Fruit fly (Drosophila melanogaster): Measurements from ENCODE around the gene CG14551.

Gene CG14551

DNA sequence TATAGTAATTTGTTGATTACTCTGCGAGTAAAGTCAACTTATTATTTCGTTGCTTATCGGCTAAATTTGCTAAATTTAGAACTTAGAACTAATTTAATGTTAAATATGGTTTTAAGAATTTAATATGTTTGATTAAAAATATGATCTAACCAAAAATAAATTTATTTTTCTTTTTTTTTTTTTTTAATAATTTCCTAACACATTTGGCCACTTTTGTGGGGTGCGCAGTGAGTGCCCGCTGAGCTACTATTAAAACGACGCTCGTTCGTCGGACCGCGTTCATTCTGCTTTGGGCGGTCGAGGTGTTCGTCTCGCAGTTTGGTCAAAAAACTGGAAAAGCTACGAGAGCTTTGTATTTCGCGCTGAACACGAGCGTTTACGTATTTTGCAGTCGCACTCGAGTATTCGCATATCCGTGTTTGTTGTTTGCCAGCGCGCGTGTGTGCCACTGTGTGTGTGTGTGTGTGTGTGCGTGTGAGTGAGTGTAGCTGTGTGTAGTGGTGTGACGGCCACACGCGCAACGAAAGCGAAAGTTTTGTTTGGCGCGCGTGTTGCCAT, 43.9 kb upstream of the CG14551 start, which contains the start of gene Cipc (continued):
- TF ChIP-seq CG7987 (GFP tag; optimal IDR thresholded peaks at IDR 0.05), result peak; percentile 67
- TF ChIP-seq Lpt (GFP tag; optimal IDR thresholded peaks at IDR 0.05), result no peak
- TF ChIP-seq nom (GFP tag; optimal IDR thresholded peaks at IDR 0.05), result peak; percentile 46
- no peak for TF ChIP-seq disco-r (GFP tag; optimal IDR thresholded peaks at IDR 0.05)
- TF ChIP-seq Adf1 (GFP tag; IDR thresholded peaks at IDR 0.05), result peak; percentile 74
- TF ChIP-seq eyg (GFP tag; optimal IDR thresholded peaks at IDR 0.05), result no peak
- no peak for TF ChIP-seq unc-4 (GFP tag; IDR thresholded peaks at IDR 0.05; ENCODE audit: partially characterized antibody)
- TF ChIP-seq lab (GFP tag; optimal IDR thresholded peaks at IDR 0.05), result peak; percentile 88
- TF ChIP-seq Drgx (GFP tag; IDR thresholded peaks at IDR 0.05), result peak; percentile 75
- TF ChIP-seq danr (GFP tag; IDR thresholded peaks at IDR 0.05), result no peak; the same call in 1 of the 2 replicates
- TF ChIP-seq Ets97D (GFP tag; optimal IDR thresholded peaks at IDR 0.05), result peak; percentile 20
- TF ChIP-seq aop (GFP tag; IDR thresholded peaks at IDR 0.05), result peak; percentile 23; the same call in 1 of the 2 replicates
- TF ChIP-seq Nf-YB (GFP tag; optimal IDR thresholded peaks at IDR 0.05), result peak; percentile 70
- TF ChIP-seq CkIIα-i1 (GFP tag; IDR thresholded peaks at IDR 0.05), result no peak
- TF ChIP-seq CG17802 (tag; optimal IDR thresholded peaks at IDR 0.05), result no peak
- no peak; the same call in 2 of the 3 replicates for TF ChIP-seq HLH4C (GFP tag; IDR thresholded peaks at IDR 0.05; ENCODE audit: partially characterized antibody)
- TF ChIP-seq CG3995 (GFP tag; optimal IDR thresholded peaks at IDR 0.05), result peak; percentile 11
- TF ChIP-seq sna (GFP tag; IDR thresholded peaks at IDR 0.05; ENCODE audit: partially characterized antibody), result no peak
- peak; percentile 57 for TF ChIP-seq CG12071 (GFP tag; optimal IDR thresholded peaks at IDR 0.05)
- TF ChIP-seq Xbp1 (GFP tag; optimal IDR thresholded peaks at IDR 0.05), result peak; percentile 49
- TF ChIP-seq trh (GFP tag; optimal IDR thresholded peaks at IDR 0.05), result no peak

DNA sequence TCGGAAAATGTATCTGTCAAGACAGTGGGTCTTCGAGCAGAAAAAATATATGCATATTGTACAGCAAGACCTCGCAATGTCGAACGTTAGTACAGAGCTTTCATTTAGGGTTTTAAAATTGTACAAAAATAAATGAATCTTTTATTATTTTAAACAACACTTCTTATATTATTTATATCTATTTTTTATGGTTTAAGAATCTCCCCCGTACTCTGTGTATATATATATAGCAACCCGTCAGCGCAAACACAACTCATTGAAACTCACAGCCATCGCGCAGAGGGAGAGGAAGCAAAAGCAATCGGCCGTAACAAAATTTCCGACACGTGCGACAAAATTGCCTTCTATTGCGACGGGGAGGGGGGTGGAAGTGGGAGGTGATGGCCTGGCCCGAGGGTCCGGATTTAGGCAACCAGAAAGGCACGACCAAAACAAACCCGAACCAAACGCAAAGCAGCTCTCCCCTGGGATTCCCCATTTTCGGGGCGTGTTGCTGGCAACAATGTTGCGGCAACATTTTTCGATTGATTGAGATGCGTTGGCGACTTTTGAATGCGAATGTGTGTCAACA, 43.2 kb upstream of the CG14551 start:
- TF ChIP-seq CG30403 (GFP tag; optimal IDR thresholded peaks at IDR 0.05) (peak; percentile 51), NC2α (GFP tag; optimal IDR thresholded peaks at IDR 0.05) (no peak), Blimp-1 (GFP tag; optimal IDR thresholded peaks at IDR 0.05) (peak; percentile 34), CG1602 (GFP tag; optimal IDR thresholded peaks at IDR 0.05) (no peak), CG7987 (GFP tag; optimal IDR thresholded peaks at IDR 0.05) (no peak), lmd (GFP tag; IDR thresholded peaks at IDR 0.05) (peak; percentile 88), ato (GFP tag; IDR thresholded peaks at IDR 0.05; ENCODE audit: partially characterized antibody) (no peak), CG8924 (tag; optimal IDR thresholded peaks at IDR 0.05) (peak; percentile 31), CG34376 (GFP tag; optimal IDR thresholded peaks at IDR 0.05) (no peak), CG17359 (tag; optimal IDR thresholded peaks at IDR 0.05) (peak; percentile 82), unc-4 (GFP tag; IDR thresholded peaks at IDR 0.05; ENCODE audit: partially characterized antibody) (no peak), CG12769 (tag; optimal IDR thresholded peaks at IDR 0.05) (peak; percentile 97), her (GFP tag; optimal IDR thresholded peaks at IDR 0.05) (no peak), CG11504 (tag; optimal IDR thresholded peaks at IDR 0.05) (peak; percentile 99), CG3163 (GFP tag; optimal IDR thresholded peaks at IDR 0.05) (no peak), schlank (tag; optimal IDR thresholded peaks at IDR 0.05) (no peak), seq (GFP tag; IDR thresholded peaks at IDR 0.05) (peak; percentile 45; the same call in 1 of the 2 replicates), Ravus (GFP tag; IDR thresholded peaks at IDR 0.05) (peak; percentile 56), CG14860 (GFP tag; IDR thresholded peaks at IDR 0.05; ENCODE audit: partially characterized antibody) (no peak), ash1 (GFP tag; optimal IDR thresholded peaks at IDR 0.05) (no peak), gfzf (GFP tag; optimal IDR thresholded peaks at IDR 0.05) (no peak), Pdp1 (GFP tag; optimal IDR thresholded peaks at IDR 0.05) (no peak), Atf3 (GFP tag; optimal IDR thresholded peaks at IDR 0.05) (no peak), repo (GFP tag; optimal IDR thresholded peaks at IDR 0.05) (no peak), CG7271 (tag; optimal IDR thresholded peaks at IDR 0.05) (no peak), CG17385 (GFP tag; optimal IDR thresholded peaks at IDR 0.05) (peak; percentile 46), Dbx (GFP tag; IDR thresholded peaks at IDR 0.05) (peak; percentile 83; the same call in 2 of the 3 replicates), CG15601 (tag; optimal IDR thresholded peaks at IDR 0.05) (no peak), CG4820 (GFP tag; optimal IDR thresholded peaks at IDR 0.05) (no peak), CG3726 (GFP tag; IDR thresholded peaks at IDR 0.05) (no peak)

All from whole organism, embryonic.